Fruit fly (Drosophila melanogaster) ovary, adult (tissue): ENCODE data around the gene CadN.

ENCODE experiments used
- CG17801 ChIP-seq: fragments of 200-800 bp; optimal IDR thresholded peaks from 2 replicates; lab custom pipeline; 2019; ENCODE audit warnings: missing biosample characterization, mild to moderate bottlenecking, missing genetic modification characterization, moderate library complexity; ENCODE audit not compliant: partially characterized antibody

CadN gene

DNA sequence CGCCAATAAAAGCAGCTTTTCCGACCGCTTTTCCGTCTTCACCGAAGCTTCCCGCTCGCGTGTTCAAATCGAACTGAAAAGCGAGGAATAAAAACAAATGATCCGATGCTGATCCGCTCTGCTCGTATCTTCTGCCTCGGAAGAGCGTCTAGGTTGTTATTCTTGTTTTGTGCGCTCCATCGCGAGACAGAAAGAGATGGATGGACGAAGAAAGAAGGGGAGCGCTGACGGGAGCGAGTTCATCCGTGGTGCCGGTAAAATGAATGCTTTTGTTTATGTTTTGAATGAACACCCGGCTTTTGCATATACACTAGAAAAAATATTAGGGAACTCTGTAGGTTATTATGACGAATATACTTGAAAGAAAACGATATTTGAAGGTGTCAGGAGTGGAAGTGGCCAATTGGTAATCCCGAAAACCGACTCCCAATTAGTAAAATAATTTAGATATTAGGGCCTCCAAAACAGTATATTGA, at the start of gene CadN:
Gene CadN, minus strand, starts transcription at position 54 of the 476 bp plus-strand sequence.
- no peak for TF ChIP-seq CG17801 (GFP tag; lab: Kevin White, UChicago)

DNA sequence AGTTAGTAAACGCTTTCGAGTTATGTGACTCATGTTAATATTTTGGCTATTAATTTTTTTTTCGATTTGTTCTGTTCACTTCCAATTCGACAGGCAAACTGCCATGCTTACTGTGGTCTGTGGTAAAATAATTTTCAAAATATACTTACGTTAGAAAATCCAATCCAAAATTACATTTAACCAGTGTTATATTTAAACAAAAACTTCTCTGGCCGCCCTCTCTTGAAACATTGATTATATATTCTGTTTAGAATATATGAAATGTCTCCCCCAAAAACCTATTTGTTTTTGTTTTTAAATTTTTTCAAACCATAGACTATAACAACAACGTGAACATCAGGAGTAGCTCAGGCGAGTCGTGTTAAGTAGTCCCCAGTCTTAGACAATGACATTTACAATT, 34.4 kb upstream of the CadN start, which contains the start of gene CG42830:
Gene CG42830, minus strand, starts transcription at position 101 of the 400 bp plus-strand sequence.
- TF ChIP-seq CG17801 (GFP tag; lab: Kevin White, UChicago): no peak

DNA sequence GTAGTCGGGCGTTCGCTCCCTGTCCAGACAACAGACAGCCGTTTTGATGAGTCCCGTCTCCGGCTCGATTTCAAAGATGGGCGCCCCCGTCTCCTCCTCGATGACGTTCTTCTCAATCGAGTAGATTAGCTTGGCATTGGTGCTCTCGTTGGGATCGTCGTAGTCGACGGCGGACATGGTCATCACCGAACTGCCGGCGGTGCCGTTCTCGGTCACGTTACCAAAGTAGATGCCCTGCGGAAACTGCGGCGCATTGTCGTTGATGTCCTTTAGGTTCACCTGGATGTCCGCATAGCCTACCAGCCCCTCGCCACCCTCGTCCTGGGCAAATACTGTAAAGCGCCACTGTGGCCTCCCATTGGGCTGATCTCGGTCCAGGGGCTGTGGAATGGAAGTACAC, 25.0 kb upstream of the CadN start:
- no peak for TF ChIP-seq CG17801 (GFP tag; lab: Kevin White, UChicago)

DNA sequence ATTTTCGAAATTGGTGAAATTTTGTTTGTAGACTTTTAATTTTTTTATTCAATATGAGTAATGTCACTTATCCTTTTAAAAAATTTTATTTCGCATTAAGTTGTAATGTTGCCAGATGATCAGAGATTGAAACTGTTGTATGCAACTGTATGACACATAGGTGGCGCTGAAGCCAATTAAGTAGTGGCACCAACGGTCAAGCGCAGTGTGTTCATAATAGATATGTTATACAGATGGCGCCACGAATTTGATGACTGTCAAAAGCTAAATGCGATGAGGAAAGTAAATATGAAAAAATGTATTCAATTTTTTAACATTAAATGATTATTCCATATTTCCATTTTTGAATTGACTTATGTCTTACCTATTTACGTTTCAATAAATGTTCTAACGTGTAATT, 6.5 kb upstream of the CadN start:
- no peak for TF ChIP-seq CG17801 (GFP tag; lab: Kevin White, UChicago)

DNA sequence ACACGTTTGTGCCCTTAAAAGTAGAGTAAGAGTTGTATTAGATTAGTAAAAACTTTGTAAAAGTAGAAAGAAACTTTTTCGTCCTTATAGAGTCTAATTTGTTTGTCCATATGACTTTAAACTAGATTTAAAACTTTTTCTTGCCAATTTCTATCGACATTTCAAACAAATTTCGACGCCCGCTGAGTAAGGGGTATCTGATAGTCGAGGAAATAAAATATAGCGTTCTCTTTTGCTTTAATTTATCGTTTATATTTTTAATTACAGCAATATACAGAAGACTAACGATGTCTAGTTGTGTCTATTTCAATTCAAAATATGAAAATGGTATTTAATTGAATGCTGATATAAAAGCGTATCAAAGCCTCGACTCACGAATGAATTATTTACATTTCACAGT, 5.3 kb upstream of the CadN start:
- TF ChIP-seq CG17801 (GFP tag; lab: Kevin White, UChicago): no peak

DNA sequence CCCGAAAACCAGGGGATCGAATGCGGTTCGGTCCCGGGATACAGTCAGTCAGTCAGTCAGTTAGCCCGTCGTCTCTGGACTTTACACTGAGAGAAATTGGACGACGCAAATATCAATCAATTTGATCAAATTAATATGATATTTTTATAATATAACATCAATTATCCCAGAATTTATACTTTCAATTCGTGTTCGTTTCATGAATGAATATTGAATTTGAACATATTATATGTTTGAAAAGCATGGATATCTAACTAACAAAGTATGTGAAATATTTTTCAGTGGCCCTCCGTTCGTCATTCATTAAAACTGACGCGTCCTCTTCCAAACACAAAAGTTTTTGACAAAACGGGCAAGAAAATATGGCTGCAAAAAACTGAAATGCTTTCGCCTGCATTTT, 3.8 kb upstream of the CadN start:
- no peak for TF ChIP-seq CG17801 (GFP tag; lab: Kevin White, UChicago)

DNA sequence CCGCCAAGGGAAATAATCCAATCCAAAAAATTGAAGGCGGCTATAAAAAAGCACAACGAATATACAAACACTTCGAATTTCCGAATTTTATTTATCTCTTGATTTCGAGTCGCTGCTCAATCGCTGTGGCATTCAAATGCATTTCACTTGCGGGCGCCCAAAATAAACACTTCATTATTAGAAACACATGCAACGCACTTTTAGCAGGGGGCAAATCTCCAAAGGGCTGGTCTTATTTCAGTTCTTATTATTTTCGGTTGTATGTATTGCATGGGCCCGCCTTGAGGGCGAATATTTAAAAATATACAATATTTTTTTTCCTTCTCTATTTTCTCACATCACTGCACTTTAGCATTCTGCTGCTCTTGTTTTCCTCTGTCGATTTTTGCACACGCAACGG, 715 bp downstream of the CadN start:
- TF ChIP-seq CG17801 (GFP tag; lab: Kevin White, UChicago): no peak

DNA sequence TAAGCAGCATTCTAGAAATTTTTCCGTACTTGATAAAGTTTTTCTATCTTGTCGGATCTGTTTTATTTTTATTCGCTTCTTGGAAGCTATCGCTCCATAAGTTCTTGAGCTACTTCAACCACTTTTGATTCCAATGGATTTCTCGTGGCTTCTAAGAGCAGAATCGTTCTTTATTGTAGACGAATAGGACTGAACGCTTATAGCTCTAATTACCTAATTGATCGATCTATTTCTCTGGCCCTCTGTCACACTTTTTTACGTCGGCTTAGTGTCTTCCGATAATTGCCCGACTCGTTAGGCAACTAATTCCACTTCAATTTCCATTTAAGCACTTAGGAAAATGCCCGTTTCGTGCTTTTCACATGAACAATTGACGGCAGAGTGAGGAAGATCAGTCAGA, 7.4 kb downstream of the CadN start:
- no peak for TF ChIP-seq CG17801 (GFP tag; lab: Kevin White, UChicago)

DNA sequence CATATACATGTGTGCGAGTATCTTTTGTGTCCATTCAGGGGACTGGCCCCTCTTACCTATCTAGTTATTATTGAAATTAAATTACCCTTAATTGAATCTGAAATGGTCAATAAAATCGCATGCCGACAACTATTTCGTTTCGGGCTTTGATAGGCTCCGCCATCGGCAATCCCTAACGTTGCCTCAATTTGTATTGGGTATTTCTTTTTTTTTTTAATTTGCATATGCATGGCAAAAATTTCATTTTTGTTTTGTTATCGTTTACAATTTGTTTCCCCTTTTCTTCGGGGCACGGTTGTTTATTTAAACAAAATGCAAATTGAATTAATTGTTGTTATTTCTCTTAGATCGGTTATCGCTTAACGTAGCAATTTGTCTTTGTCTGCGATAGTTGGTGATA, 8.0 kb downstream of the CadN start:
- TF ChIP-seq CG17801 (GFP tag; lab: Kevin White, UChicago): no peak

DNA sequence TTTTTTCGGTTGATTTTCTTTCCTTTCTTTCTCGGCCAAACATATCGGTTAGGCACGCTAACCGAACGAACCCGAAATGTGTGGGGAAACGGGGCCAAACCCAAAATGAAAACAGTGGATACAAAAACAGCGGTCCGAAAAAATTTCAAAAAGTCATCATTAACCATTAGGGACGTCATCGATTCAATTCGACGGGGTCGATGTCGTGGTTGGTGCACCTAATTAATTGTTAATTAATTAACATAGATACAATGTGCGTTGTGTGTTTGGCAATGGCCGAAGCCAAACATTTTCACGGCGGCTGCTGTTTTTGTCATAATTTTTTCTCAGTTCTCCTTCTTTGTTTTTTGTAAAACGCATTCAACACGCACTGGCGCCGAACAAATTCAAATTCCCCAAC, 9.6 kb downstream of the CadN start:
- no peak for TF ChIP-seq CG17801 (GFP tag; lab: Kevin White, UChicago)

DNA sequence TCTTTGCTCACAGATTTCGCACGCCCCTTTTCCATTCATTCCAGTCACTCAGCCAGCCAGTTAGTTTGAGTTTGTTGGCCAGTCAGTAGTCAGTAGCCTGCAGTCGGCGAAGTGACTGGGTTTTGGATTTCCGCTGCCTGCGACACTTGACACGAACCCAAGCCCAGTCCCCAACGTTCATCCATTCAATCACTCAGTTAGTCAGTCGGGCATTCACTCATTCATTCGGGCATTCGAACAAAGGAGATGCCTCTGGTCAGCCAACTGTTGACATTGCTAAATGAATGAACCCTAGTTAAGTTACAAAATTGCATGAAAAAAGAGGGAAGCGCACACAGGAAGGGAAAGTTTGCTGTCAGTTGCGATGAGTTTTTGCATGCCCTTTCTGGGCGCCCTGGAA, 15.0 kb downstream of the CadN start:
- no peak for TF ChIP-seq CG17801 (GFP tag; lab: Kevin White, UChicago)

DNA sequence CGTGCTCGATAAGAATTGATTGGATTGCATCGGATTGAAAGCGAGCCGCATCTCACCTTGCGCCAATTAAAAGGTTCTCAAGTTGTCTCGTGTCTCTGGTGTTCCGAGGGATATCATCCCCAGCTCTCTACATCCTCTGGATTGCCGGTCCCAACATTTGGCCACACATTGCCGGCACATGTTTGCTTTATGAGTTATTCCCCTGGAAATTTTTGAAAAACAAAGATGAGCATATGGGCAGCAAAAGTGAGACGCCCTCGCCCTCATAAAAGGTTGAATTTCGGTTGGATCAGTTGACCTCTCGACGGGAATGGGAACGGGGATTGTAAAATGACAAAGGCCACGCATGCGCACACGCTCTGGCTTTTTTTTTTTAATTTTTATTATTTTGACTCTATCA, 22.6 kb downstream of the CadN start:
- no peak for TF ChIP-seq CG17801 (GFP tag; lab: Kevin White, UChicago)

DNA sequence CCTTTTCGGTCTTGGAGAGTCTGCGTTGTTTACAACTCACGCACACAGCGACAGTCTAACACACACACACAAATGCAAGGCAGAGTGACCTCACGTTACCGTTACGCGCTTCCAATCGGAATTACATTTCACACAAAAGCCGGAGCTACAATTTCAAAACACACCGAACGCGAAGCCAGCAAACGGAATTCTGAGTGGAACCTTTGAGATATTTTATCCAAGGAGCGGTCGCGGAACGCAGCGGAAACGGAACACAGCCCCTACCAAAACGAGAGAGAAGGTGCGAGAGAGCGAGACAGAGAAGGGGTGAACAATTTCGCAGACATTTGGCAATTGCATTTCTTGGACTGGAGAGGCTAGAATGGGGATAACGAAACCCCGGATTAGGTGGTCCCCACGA, 24.0 kb downstream of the CadN start:
- no peak for TF ChIP-seq CG17801 (GFP tag; lab: Kevin White, UChicago)

DNA sequence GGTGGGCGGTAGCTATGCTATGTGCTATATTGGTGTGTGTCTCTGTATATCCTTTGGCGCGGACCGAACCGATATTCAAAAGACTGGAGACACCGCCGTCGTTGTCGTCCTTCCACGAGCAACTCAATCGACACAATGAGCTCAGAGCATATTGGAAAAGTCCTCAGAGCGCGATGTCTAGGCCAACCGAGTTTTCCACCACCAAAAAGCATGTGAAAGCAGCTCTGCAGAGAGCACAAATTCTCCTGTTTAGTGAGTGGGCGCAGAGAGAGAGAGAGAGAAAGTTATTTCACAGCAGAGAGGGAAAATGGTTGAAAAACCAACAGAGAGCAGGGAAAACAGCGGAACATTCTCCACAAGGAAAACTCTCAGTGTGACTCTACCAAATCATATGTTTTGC, 25.7 kb downstream of the CadN start:
- TF ChIP-seq CG17801 (GFP tag; lab: Kevin White, UChicago): no peak

DNA sequence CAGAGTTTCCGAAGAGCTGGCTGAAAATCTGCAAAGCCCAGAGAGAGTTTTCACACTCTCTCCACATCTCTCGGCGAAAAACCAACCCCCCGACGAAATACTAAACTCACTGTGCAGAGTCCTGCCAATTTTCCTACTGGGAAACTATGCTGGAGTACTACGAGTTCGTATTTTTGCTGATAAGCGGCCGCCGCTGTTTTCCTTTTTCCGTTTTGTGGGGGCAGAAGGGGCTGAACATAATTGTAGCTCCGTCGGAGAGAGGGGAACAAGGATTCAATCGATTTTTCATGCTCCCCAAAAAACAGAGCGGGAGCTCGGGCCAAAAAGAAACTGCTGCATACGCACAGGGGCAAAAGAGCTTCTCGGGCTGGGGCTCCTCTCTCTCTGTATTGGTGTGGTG, 26.9 kb downstream of the CadN start:
- TF ChIP-seq CG17801 (GFP tag; lab: Kevin White, UChicago): no peak

DNA sequence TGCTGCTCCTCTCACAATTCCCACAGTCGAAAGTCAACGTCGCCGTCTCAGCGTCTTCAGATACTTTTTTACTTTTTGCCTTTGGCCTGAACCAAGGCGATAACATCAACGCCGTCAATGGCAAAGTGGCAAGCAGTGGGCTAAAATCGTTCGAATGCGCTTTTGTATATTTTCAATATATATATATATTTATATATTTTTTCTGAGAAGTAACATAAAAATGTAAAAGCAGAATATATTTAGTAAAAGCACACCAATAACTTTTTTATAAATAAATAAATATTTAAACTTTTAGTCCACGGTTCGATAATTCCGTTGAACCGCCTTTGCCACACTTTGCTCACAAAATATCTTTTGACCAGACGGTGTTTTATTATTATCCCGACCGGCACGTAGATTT, 28.0 kb downstream of the CadN start:
- no peak for TF ChIP-seq CG17801 (GFP tag; lab: Kevin White, UChicago)

DNA sequence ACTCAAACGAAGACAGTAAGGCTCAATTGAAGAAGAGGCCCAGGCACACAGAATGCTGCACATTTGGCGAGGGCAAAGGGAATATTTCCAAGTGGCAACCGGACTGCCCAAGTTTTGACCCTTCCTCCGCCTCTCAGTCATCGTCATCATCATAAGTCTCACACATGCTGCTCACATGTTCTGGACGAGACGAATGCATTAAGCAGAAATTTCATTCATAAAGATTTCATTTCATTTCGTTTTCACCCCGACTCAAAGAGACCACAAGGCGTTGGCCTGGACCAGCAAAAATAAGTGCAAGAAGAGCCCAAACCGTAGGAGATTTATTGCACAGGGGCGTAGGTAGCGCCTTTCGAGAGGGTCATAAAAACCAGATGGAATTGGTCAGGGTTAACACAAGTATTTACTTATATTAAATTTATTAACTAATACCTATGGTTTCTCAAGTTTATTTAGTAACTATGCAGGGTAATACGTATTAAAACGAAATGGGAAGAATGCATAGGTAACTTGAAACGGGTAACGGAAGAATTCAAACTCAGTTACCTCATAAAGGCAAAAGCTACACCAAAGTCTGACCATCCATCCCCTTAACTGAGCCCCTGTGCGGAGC, 29.3 kb downstream of the CadN start:
- no peak for TF ChIP-seq CG17801 (GFP tag; lab: Kevin White, UChicago)
